Worm (Caenorhabditis elegans) whole organism, mixed stage, embryonic: ENCODE data around the gene F55G11.1.

Experiments
- M03D4.4 ChIP-seq: sonication (generic microtip); optimal IDR thresholded peaks from 2 replicates; lab custom pipeline; 2017; ENCODE audit warnings: mild to moderate bottlenecking, missing genetic modification characterization, missing compliant biosample characterization
- ceh-43 ChIP-seq: fragments of 200-800 bp; sonication (Bioruptor generic); optimal IDR thresholded peaks from 2 replicates; lab custom pipeline; 2018; ENCODE audit warnings: mild to moderate bottlenecking, missing genetic modification characterization, moderate library complexity, missing compliant biosample characterization
- elt-3 ChIP-seq: fragments of 150-350 bp; optimal IDR thresholded peaks from 2 replicates; lab custom pipeline; 2014; ENCODE audit warnings: missing biosample characterization, missing genetic modification characterization
- lin-13 ChIP-seq: fragments of 150-350 bp; optimal IDR thresholded peaks from 2 replicates; lab custom pipeline; 2014; ENCODE audit warnings: missing biosample characterization, missing genetic modification characterization
- mls-2 ChIP-seq: sonication (generic microtip); optimal IDR thresholded peaks from 2 replicates; lab custom pipeline; 2016; ENCODE audit warnings: mild to moderate bottlenecking, missing genetic modification characterization, moderate library complexity, missing compliant biosample characterization
- nhr-28 ChIP-seq: fragments of 150-350 bp; optimal IDR thresholded peaks from 2 replicates; lab custom pipeline; 2014; ENCODE audit warnings: missing biosample characterization, missing genetic modification characterization
- pha-4 ChIP-seq: fragments of 150-350 bp; optimal IDR thresholded peaks from 2 replicates; lab custom pipeline; 2018; ENCODE audit warnings: missing biosample characterization, missing genetic modification reagents, missing genetic modification characterization
- snpc-4 ChIP-seq: fragments of 150-350 bp; optimal IDR thresholded peaks from 2 replicates; lab custom pipeline; 2014; ENCODE audit warnings: missing biosample characterization, missing genetic modification characterization
- unc-39 ChIP-seq: fragments of 150-350 bp; optimal IDR thresholded peaks from 2 replicates; lab custom pipeline; 2014; ENCODE audit warnings: missing biosample characterization, missing genetic modification characterization
- zip-8 ChIP-seq: fragments of 150-350 bp; optimal IDR thresholded peaks from 2 replicates; lab custom pipeline; 2014; ENCODE audit warnings: missing biosample characterization, missing genetic modification characterization
- ztf-11 ChIP-seq: fragments of 150-350 bp; optimal IDR thresholded peaks from 2 replicates; lab custom pipeline; 2014; ENCODE audit warnings: missing biosample characterization, missing genetic modification characterization

DNA sequence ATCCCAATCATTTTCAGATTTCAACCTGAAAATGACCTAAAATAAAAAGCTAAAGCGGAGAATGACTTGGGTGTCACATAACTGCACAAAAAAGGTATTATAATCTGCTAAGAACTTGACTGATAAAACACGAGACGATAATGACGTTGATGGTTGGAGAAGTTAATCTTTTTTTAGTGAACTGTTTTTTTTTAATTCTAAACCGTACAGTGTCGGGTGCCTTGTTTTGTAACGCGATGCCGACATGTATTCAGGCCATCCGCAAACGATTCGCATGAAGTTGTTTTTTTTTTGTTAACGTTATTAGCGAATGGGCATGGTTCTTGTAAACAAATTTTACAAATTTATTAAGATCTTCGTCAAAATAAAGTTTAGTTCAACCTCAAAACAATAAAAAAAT, 43.0 kb upstream of the F55G11.1 start, which contains the start of gene K10D11.6:
- TF ChIP-seq snpc-4 (tag; lab: Kevin White, UChicago) (no peak), nhr-28 (tag; lab: Kevin White, UChicago) (no peak), elt-3 (no peak), ztf-11 (tag; lab: Kevin White, UChicago) (no peak), unc-39 (tag; lab: Kevin White, UChicago) (no peak), M03D4.4 (no peak), pha-4 (tag; lab: Kevin White, UChicago) (no peak), mls-2 (tag; lab: Kevin White, UChicago) (no peak), ceh-43 (GFP tag; lab: Kevin White, UChicago) (no peak), lin-13 (tag; lab: Kevin White, UChicago) (no peak), zip-8 (no peak)
